Fruit fly (Drosophila melanogaster) whole organism, pupa: Measurements from ENCODE around the gene MSBP.

ENCODE experiments used
- CG10348 ChIP-seq: fragments of 200-800 bp; sonication (Bioruptor generic); IDR thresholded peaks from 2 replicates; pipeline ENCODE4 v1.3.6; 2022; ENCODE audit warnings: missing biosample characterization, missing genetic modification characterization
- CG12605 ChIP-seq: fragments of 200-800 bp; sonication (Bioruptor generic); IDR thresholded peaks from 2 replicates; pipeline ENCODE4 v1.3.6; 2022; ENCODE audit warnings: missing biosample characterization, missing genetic modification characterization
- CG13204 ChIP-seq: fragments of 200-800 bp; sonication (Bioruptor generic); optimal IDR thresholded peaks from 2 replicates; lab custom pipeline; 2018; ENCODE audit warnings: missing biosample characterization, mild to moderate bottlenecking, missing genetic modification characterization, moderate library complexity
- CG14655 ChIP-seq: fragments of 200-800 bp; sonication (Bioruptor generic); optimal IDR thresholded peaks from 3 replicates; lab custom pipeline; 2017; ENCODE audit warnings: mild to moderate bottlenecking, missing biosample characterization, missing genetic modification reagents, missing genetic modification characterization
- CG15710 ChIP-seq: fragments of 200-800 bp; sonication (Bioruptor generic); optimal IDR thresholded peaks from 2 replicates; lab custom pipeline; 2018; ENCODE audit warnings: missing biosample characterization, mild to moderate bottlenecking, missing genetic modification characterization, moderate library complexity
- CG17806 ChIP-seq: fragments of 200-800 bp; sonication (Bioruptor generic); optimal IDR thresholded peaks from 2 replicates; lab custom pipeline; 2018; ENCODE audit warnings: missing biosample characterization, mild to moderate bottlenecking, missing genetic modification characterization, moderate library complexity
- CG32121 ChIP-seq: fragments of 200-800 bp; sonication (Bioruptor generic); IDR thresholded peaks from 2 replicates; pipeline ENCODE4 v1.3.6; 2022; ENCODE audit warnings: missing biosample characterization, missing genetic modification characterization
- CG34367 ChIP-seq: fragments of 200-800 bp; sonication (Bioruptor generic); optimal IDR thresholded peaks from 2 replicates; lab custom pipeline; 2018; ENCODE audit warnings: missing biosample characterization, mild to moderate bottlenecking, missing genetic modification characterization
- CG4496 ChIP-seq: fragments of 200-800 bp; sonication (Bioruptor generic); IDR thresholded peaks from 3 replicates; pipeline ENCODE4 v1.3.6; 2022; ENCODE audit warnings: missing biosample characterization, missing genetic modification characterization
- CG8159 ChIP-seq: fragments of 200-800 bp; sonication (Bioruptor generic); optimal IDR thresholded peaks from 3 replicates; lab custom pipeline; 2018; ENCODE audit warnings: missing biosample characterization, mild to moderate bottlenecking, missing genetic modification characterization, moderate library complexity
- CG8301 ChIP-seq: fragments of 200-800 bp; sonication (Bioruptor generic); optimal IDR thresholded peaks from 2 replicates; lab custom pipeline; 2018; ENCODE audit warnings: missing biosample characterization, mild to moderate bottlenecking, missing genetic modification characterization
- CG9948 ChIP-seq: fragments of 200-800 bp; sonication (Bioruptor generic); optimal IDR thresholded peaks from 2 replicates; lab custom pipeline; 2018; ENCODE audit warnings: missing biosample characterization, mild to moderate bottlenecking, missing genetic modification characterization, moderate library complexity
- D1 ChIP-seq: fragments of 200-800 bp; sonication (Bioruptor generic); optimal IDR thresholded peaks from 2 replicates; lab custom pipeline; 2018; ENCODE audit warnings: missing biosample characterization, mild to moderate bottlenecking, missing genetic modification characterization, moderate library complexity
- EcR ChIP-seq: fragments of 200-800 bp; sonication (Bioruptor generic); optimal IDR thresholded peaks from 3 replicates; lab custom pipeline; 2019; ENCODE audit warnings: missing biosample characterization, missing genetic modification characterization, mild to moderate bottlenecking, moderate library complexity, missing genetic modification reagents
- Ets98B ChIP-seq: fragments of 200-800 bp; sonication (Bioruptor generic); IDR thresholded peaks from 2 replicates; pipeline ENCODE4 v1.3.6; 2022; ENCODE audit warnings: missing biosample characterization, missing genetic modification characterization
- Pif1A ChIP-seq: fragments of 200-800 bp; sonication (Bioruptor generic); optimal IDR thresholded peaks from 3 replicates; lab custom pipeline; 2016; ENCODE audit warnings: missing biosample characterization, missing genetic modification characterization
- Pif1B ChIP-seq: fragments of 200-800 bp; sonication (Bioruptor generic); optimal IDR thresholded peaks from 3 replicates; lab custom pipeline; 2016; ENCODE audit warnings: missing biosample characterization, missing genetic modification characterization
- Snoo ChIP-seq: fragments of 200-800 bp; sonication (Bioruptor generic); optimal IDR thresholded peaks from 3 replicates; lab custom pipeline; 2017; ENCODE audit warnings: missing biosample characterization, mild to moderate bottlenecking, missing genetic modification characterization, inconsistent platforms
- fd96Ca ChIP-seq: fragments of 200-800 bp; sonication (Bioruptor generic); IDR thresholded peaks from 3 replicates; pipeline ENCODE4 v1.3.6; 2022; ENCODE audit warnings: missing biosample characterization, missing genetic modification characterization
- gl ChIP-seq: fragments of 200-800 bp; sonication (Bioruptor generic); optimal IDR thresholded peaks from 2 replicates; lab custom pipeline; 2018; ENCODE audit warnings: missing biosample characterization, mild to moderate bottlenecking, missing genetic modification characterization
- rn ChIP-seq: fragments of 200-800 bp; sonication (Bioruptor generic); IDR thresholded peaks from 2 replicates; pipeline ENCODE4 v1.3.6; 2022; ENCODE audit warnings: missing biosample characterization, missing genetic modification characterization

The MSBP gene

DNA sequence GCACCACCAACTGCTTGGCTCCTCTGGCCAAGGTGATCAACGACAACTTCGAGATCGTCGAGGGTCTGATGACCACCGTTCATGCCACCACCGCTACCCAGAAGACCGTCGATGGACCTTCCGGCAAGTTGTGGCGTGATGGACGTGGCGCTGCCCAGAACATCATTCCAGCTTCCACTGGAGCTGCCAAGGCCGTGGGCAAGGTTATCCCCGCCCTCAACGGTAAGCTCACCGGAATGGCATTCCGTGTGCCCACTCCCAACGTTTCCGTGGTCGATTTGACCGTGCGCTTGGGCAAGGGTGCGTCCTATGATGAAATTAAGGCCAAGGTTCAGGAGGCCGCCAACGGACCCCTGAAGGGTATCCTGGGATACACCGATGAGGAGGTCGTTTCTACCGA is 21.1 kb downstream of the MSBP start:
- TF ChIP-seq EcR (GFP tag; lab: Kevin White, UChicago) (no peak), rn (GFP tag; lab: Robert Waterston, UW) (no peak), fd96Ca (GFP tag; lab: Robert Waterston, UW) (no peak), CG13204 (GFP tag; lab: Kevin White, UChicago) (no peak), CG9948 (no peak), gl (tag; lab: Kevin White, UChicago) (no peak), CG34367 (no peak), CG32121 (no peak), Ets98B (GFP tag; lab: Robert Waterston, UW) (no peak), D1 (tag; lab: Kevin White, UChicago) (no peak), Pif1B (GFP tag; lab: Kevin White, UChicago) (no peak), CG12605 (GFP tag; lab: Robert Waterston, UW) (no peak), CG14655 (GFP tag; lab: Kevin White, UChicago) (no peak), Pif1A (GFP tag; lab: Kevin White, UChicago) (no peak), CG10348 (GFP tag; lab: Robert Waterston, UW) (no peak), CG15710 (tag; lab: Kevin White, UChicago) (no peak), Snoo (no peak)

DNA sequence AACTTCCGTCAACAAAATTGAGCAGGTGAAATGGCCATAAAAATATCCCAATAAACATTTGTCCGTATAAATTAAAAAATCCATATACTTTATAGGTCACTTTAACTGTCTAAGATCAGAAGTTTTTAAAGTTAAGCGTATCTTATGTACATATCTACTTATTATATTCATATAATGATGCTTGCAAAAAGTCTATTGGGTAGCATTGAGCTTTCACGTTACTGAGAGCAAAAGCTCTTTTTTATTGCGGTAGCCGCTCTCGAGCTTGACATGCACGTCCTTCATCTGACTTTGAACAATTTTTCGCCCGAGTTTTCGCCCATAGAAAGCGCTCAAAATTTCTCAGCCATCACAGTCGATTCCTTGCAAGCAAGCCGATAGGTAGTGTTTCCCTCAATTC is 22.0 kb downstream of the MSBP start, which contains the start of gene Gapdh2:
Gapdh2 (plus strand) TSS at position 283 of the 400 bp plus-strand sequence.
- TF ChIP-seq rn (GFP tag; lab: Robert Waterston, UW) (peak; percentile 97), CG9948 (peak; percentile 99), CG8301 (tag; lab: Kevin White, UChicago) (peak; percentile 99), Snoo (peak; percentile 99), CG13204 (GFP tag; lab: Kevin White, UChicago) (peak; percentile 98), fd96Ca (GFP tag; lab: Robert Waterston, UW) (no peak), CG14655 (GFP tag; lab: Kevin White, UChicago) (peak; percentile 99), CG10348 (GFP tag; lab: Robert Waterston, UW) (no peak; the same call in 1 of the 2 replicates), gl (tag; lab: Kevin White, UChicago) (peak; percentile 98), CG4496 (peak; percentile 100), Pif1B (GFP tag; lab: Kevin White, UChicago) (peak; percentile 100), Pif1A (GFP tag; lab: Kevin White, UChicago) (peak; percentile 99), CG8159 (peak; percentile 100), Ets98B (GFP tag; lab: Robert Waterston, UW) (peak; percentile 100), CG32121 (peak; percentile 100), CG15710 (tag; lab: Kevin White, UChicago) (peak; percentile 100), CG17806 (tag; lab: Kevin White, UChicago) (peak; percentile 100), EcR (GFP tag; lab: Kevin White, UChicago) (peak; percentile 85), CG12605 (GFP tag; lab: Robert Waterston, UW) (peak; percentile 100), CG34367 (peak; percentile 99), D1 (tag; lab: Kevin White, UChicago) (peak; percentile 100)

DNA sequence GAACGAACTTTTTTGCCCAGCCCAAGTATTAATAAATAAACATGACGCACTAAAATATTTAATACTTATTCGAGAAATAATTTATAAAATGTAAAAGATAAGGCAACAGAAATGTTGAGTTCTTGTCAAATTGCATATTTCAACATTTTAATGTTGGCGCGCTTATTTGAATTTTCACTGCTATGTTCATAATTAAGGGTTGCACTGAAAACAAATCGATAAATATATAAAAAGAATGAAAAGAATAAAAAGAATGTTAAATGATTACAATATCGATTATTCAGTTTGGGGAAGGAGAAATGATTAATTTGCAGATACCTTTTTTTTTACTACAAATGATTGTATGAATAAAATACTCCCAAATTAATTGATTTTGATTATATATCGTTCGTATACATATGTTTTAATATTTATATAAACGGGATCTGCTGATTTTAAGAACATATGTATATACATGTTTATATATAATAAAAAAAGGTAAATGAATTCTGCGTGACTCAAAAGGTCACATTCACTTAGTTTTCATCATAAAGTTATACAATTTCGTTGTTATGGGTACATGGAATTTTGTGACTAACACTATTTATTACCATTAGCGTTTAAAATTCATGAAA is 23.0 kb downstream of the MSBP start:
- TF ChIP-seq EcR (GFP tag; lab: Kevin White, UChicago): no peak
- no peak for TF ChIP-seq D1 (tag; lab: Kevin White, UChicago)
- TF ChIP-seq CG15710 (tag; lab: Kevin White, UChicago): no peak
- no peak for TF ChIP-seq CG8301 (tag; lab: Kevin White, UChicago)
- no peak for TF ChIP-seq gl (tag; lab: Kevin White, UChicago)
- no peak for TF ChIP-seq Pif1B (GFP tag; lab: Kevin White, UChicago)
- TF ChIP-seq Pif1A (GFP tag; lab: Kevin White, UChicago): no peak
- no peak for TF ChIP-seq CG4496
- no peak for TF ChIP-seq Snoo
- no peak for TF ChIP-seq CG34367
- no peak for TF ChIP-seq CG32121
- TF ChIP-seq rn (GFP tag; lab: Robert Waterston, UW): no peak
- no peak for TF ChIP-seq CG12605 (GFP tag; lab: Robert Waterston, UW)
- no peak for TF ChIP-seq fd96Ca (GFP tag; lab: Robert Waterston, UW)
- TF ChIP-seq CG8159: no peak
- TF ChIP-seq CG9948: no peak
- TF ChIP-seq Ets98B (GFP tag; lab: Robert Waterston, UW): no peak
- TF ChIP-seq, all 21 proteins: peak for 0

DNA sequence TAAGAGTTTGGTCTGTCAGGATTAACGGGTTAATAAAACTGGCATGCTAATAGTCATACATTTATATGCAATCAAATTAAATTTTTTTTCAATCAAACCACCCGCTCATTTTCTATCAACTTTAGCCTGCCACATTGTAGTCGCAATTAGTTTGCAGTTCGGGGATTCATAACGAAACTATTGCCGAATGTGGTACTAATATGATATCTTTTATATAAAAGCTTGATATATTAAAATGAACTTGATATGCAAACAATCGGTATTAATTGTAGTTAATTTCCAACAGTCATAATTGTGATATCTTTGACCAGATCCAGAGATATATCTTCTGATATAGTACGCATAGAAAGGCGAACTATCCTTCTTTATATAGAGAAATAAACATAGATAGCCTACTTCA is 23.9 kb downstream of the MSBP start:
- no peak for TF ChIP-seq D1 (tag; lab: Kevin White, UChicago)
- no peak for TF ChIP-seq CG15710 (tag; lab: Kevin White, UChicago)
- no peak for TF ChIP-seq CG9948
- TF ChIP-seq Ets98B (GFP tag; lab: Robert Waterston, UW): no peak
- TF ChIP-seq CG12605 (GFP tag; lab: Robert Waterston, UW): no peak
- TF ChIP-seq rn (GFP tag; lab: Robert Waterston, UW): no peak
- no peak for TF ChIP-seq CG32121
- no peak for TF ChIP-seq Pif1B (GFP tag; lab: Kevin White, UChicago)
- no peak for TF ChIP-seq CG13204 (GFP tag; lab: Kevin White, UChicago)
- no peak for TF ChIP-seq EcR (GFP tag; lab: Kevin White, UChicago)
- TF ChIP-seq fd96Ca (GFP tag; lab: Robert Waterston, UW): no peak
- TF ChIP-seq CG8301 (tag; lab: Kevin White, UChicago): no peak
- TF ChIP-seq CG8159: no peak
- no peak for TF ChIP-seq CG34367
- TF ChIP-seq gl (tag; lab: Kevin White, UChicago): no peak
- TF ChIP-seq Pif1A (GFP tag; lab: Kevin White, UChicago): no peak
- no peak for TF ChIP-seq CG10348 (GFP tag; lab: Robert Waterston, UW)
- no peak for TF ChIP-seq CG14655 (GFP tag; lab: Kevin White, UChicago)

DNA sequence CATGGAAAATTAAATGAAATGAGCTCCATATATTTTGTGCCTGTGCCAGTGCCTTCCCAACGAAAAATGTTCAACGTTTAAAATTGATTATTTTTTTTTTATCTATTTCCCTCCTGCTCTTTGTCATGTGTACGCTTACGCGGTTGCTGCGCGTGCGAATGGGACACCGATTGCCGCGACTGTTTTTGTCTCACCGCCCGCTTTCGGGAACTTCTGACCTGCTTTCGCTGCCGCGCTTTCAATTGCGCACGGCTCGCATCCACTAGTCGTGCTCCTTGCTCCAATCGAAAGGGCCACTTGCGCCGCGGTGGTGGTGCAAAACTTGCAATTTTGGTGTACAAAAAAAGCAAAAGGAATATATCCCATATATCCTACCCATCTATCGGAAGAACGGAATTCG is 29.4 kb downstream of the MSBP start:
- no peak for TF ChIP-seq fd96Ca (GFP tag; lab: Robert Waterston, UW)
- TF ChIP-seq CG9948: peak; percentile 24
- no peak for TF ChIP-seq D1 (tag; lab: Kevin White, UChicago)
- TF ChIP-seq Pif1A (GFP tag; lab: Kevin White, UChicago): peak; percentile 51
- peak; percentile 28 for TF ChIP-seq Snoo
- peak; percentile 84 for TF ChIP-seq CG4496
- peak; percentile 24 for TF ChIP-seq CG8301 (tag; lab: Kevin White, UChicago)
- peak; percentile 52 for TF ChIP-seq CG8159
- peak; percentile 59 for TF ChIP-seq CG13204 (GFP tag; lab: Kevin White, UChicago)
- TF ChIP-seq CG15710 (tag; lab: Kevin White, UChicago): peak; percentile 58
- TF ChIP-seq CG32121: peak; percentile 76
- peak; percentile 63 for TF ChIP-seq CG14655 (GFP tag; lab: Kevin White, UChicago)
- TF ChIP-seq EcR (GFP tag; lab: Kevin White, UChicago): peak; percentile 45
- no peak for TF ChIP-seq CG10348 (GFP tag; lab: Robert Waterston, UW)
- peak; percentile 31; the same call in 1 of the 2 replicates for TF ChIP-seq CG12605 (GFP tag; lab: Robert Waterston, UW)
- TF ChIP-seq gl (tag; lab: Kevin White, UChicago): peak; percentile 49
- peak; percentile 64 for TF ChIP-seq Pif1B (GFP tag; lab: Kevin White, UChicago)
- TF ChIP-seq CG17806 (tag; lab: Kevin White, UChicago): peak; percentile 27
- peak; percentile 75 for TF ChIP-seq Ets98B (GFP tag; lab: Robert Waterston, UW)
- TF ChIP-seq rn (GFP tag; lab: Robert Waterston, UW): 0 out of 2 replicates have a peak, but pooled peaks have one; percentile 42
- peak; percentile 60 for TF ChIP-seq CG34367
